Worm (Caenorhabditis elegans) whole organism, midembryonic: ENCODE results near the gene C27H6.8.

Source experiments
- T22C8.4 ChIP-seq: fragments of 200-800 bp; sonication (Bioruptor generic); IDR thresholded peaks from 2 replicates; pipeline ENCODE4 v1.3.6; 2022; ENCODE audit warnings: missing genetic modification characterization, missing compliant biosample characterization
- klf-2 ChIP-seq: fragments of 200-800 bp; sonication (Bioruptor generic); conservative IDR thresholded peaks from 2 replicates; pipeline ENCODE4 v1.3.6; 2022; ENCODE audit warnings: missing genetic modification reagents, missing genetic modification characterization, missing compliant biosample characterization
- med-1 ChIP-seq: sonication (generic microtip); optimal IDR thresholded peaks from 2 replicates; lab custom pipeline; 2017; ENCODE audit warnings: missing genetic modification characterization, mild to moderate bottlenecking, missing compliant biosample characterization, antibody characterized with exemption, missing genetic modification reagents; ENCODE audit not compliant: insufficient read depth
- tab-1 ChIP-seq: fragments of 200-800 bp; sonication (Bioruptor generic); IDR thresholded peaks from 2 replicates; pipeline ENCODE4 v1.3.6; 2022; ENCODE audit warnings: missing genetic modification characterization, missing compliant biosample characterization
- ztf-23 ChIP-seq: fragments of 200-800 bp; sonication (Bioruptor generic); IDR thresholded peaks from 2 replicates; pipeline ENCODE4 v1.3.6; 2022; ENCODE audit warnings: missing genetic modification reagents, missing genetic modification characterization, missing compliant biosample characterization
- ztf-29 ChIP-seq: fragments of 200-800 bp; sonication (Bioruptor generic); IDR thresholded peaks from 2 replicates; pipeline ENCODE4 v1.3.6; 2022; ENCODE audit warnings: missing genetic modification reagents, missing genetic modification characterization, missing compliant biosample characterization

DNA sequence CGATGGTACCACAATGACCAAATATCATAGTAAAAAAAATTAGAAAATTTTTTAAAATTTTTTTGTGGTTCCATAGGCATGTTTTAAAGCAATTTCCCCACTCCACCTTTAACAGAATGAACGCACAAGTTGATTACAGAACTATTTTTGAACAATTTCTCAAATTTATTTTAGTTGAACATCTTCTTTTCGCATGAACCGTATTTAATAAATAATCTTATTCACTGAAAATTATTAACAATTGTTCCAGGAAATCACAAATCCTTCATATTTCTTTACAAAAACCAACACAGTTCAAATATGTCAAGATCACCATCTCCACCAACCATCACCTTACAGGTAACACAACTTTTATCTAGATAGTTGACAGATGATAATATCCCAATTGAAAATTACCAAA lies 24.0 kb upstream of the C27H6.8 start, which contains the start of gene lea-1:
- TF ChIP-seq T22C8.4 (no peak), ztf-23 (GFP tag; lab: Robert Waterston, UW) (no peak), tab-1 (no peak), klf-2 (no peak), med-1 (GFP tag; lab: Kevin White, UChicago) (no peak), ztf-29 (no peak)
